Fruit fly (Drosophila melanogaster): ENCODE results near the gene Lgr4.

Gene Lgr4

dm6 chrX:13204718-13205117 lies 15.8 kb upstream of the Lgr4 start:
- TF ChIP-seq CG4820 (GFP tag; optimal IDR thresholded peaks at IDR 0.05): no peak
- no peak for TF ChIP-seq Bteb2 (GFP tag; optimal IDR thresholded peaks at IDR 0.05)
- no peak for TF ChIP-seq ttk (GFP tag; IDR thresholded peaks at IDR 0.05)
- no peak for TF ChIP-seq lab (GFP tag; optimal IDR thresholded peaks at IDR 0.05)
- TF ChIP-seq tio (GFP tag; optimal IDR thresholded peaks at IDR 0.05): no peak
- no peak for TF ChIP-seq Fer1 (GFP tag; optimal IDR thresholded peaks at IDR 0.05)
- no peak for TF ChIP-seq CG33557 (GFP tag; optimal IDR thresholded peaks at IDR 0.05)
- peak; percentile 80 for TF ChIP-seq CG10979 (tag; optimal IDR thresholded peaks at IDR 0.05)
- TF ChIP-seq HmgD (GFP tag; optimal IDR thresholded peaks at IDR 0.05): no peak
- TF ChIP-seq CTCF (GFP tag; optimal IDR thresholded peaks at IDR 0.05): peak; percentile 85
- no peak for TF ChIP-seq yki (optimal IDR thresholded peaks at IDR 0.05)
- TF ChIP-seq CG14050 (GFP tag; IDR thresholded peaks at IDR 0.05): no peak
- peak; percentile 91 for TF ChIP-seq CG14965 (GFP tag; optimal IDR thresholded peaks at IDR 0.05; ENCODE audit: borderline replicate concordance)
- TF ChIP-seq Med (GFP tag): peak; percentile 27

dm6 chrX:13202162-13202561 lies 13.2 kb upstream of the Lgr4 start, which contains the start of gene CG44437:
Gene CG44437, minus strand, starts transcription at chrX:13202262.
- TF ChIP-seq onecut (GFP tag; IDR thresholded peaks at IDR 0.05) (no peak), CG13287 (GFP tag; IDR thresholded peaks at IDR 0.05; ENCODE audit: partially characterized antibody) (no peak), CG18011 (GFP tag; optimal IDR thresholded peaks at IDR 0.05) (no peak), CG6272 (GFP tag; IDR thresholded peaks at IDR 0.05) (no peak), ap (GFP tag; IDR thresholded peaks at IDR 0.05) (no peak), dimm (GFP tag; IDR thresholded peaks at IDR 0.05) (no peak), CG1603 (tag; optimal IDR thresholded peaks at IDR 0.05) (no peak), HLH3B (GFP tag; IDR thresholded peaks at IDR 0.05) (no peak), CG9215 (GFP tag; IDR thresholded peaks at IDR 0.05) (no peak), esg (GFP tag; conservative IDR thresholded peaks at IDR 0.05) (no peak), CG14441 (GFP tag; IDR thresholded peaks at IDR 0.05) (no peak), Mad (GFP tag; optimal IDR thresholded peaks at IDR 0.05) (no peak), CG4854 (GFP tag; optimal IDR thresholded peaks at IDR 0.05) (no peak), eyg (GFP tag; optimal IDR thresholded peaks at IDR 0.05) (no peak), CG2116 (GFP tag; optimal IDR thresholded peaks at IDR 0.05) (no peak), CG31224 (GFP tag; IDR thresholded peaks at IDR 0.05) (no peak), CG3407 (GFP tag; optimal IDR thresholded peaks at IDR 0.05) (no peak), fd96Cb (tag; optimal IDR thresholded peaks at IDR 0.05) (no peak), CG7372 (GFP tag; IDR thresholded peaks at IDR 0.05) (no peak)

dm6 chrX:13194249-13194648 lies 5.3 kb upstream of the Lgr4 start, which contains the start of gene Coq5:
Gene Coq5, minus strand, starts transcription at chrX:13194551.
- TF ChIP-seq schlank (tag; optimal IDR thresholded peaks at IDR 0.05) (no peak), Scr (GFP tag; IDR thresholded peaks at IDR 0.05; ENCODE audit: partially characterized antibody) (peak; percentile 57), yki (optimal IDR thresholded peaks at IDR 0.05) (no peak), Mrtf (GFP tag; IDR thresholded peaks at IDR 0.05) (no peak), bcd (GFP tag; optimal IDR thresholded peaks at IDR 0.05) (no peak), Usf (GFP tag; optimal IDR thresholded peaks at IDR 0.05) (no peak), CG6175 (GFP tag; IDR thresholded peaks at IDR 0.05) (no peak), Dbx (GFP tag; IDR thresholded peaks at IDR 0.05) (no peak), pho (GFP tag; optimal IDR thresholded peaks at IDR 0.05) (no peak), row (GFP tag; IDR thresholded peaks at IDR 0.05) (no peak), zf30C (GFP tag; optimal IDR thresholded peaks at IDR 0.05) (no peak), disco-r (GFP tag; optimal IDR thresholded peaks at IDR 0.05) (no peak), Ada2b (GFP tag; IDR thresholded peaks at IDR 0.05) (no peak), pb (GFP tag; optimal IDR thresholded peaks at IDR 0.05) (no peak), Lhr (GFP tag; optimal IDR thresholded peaks at IDR 0.05) (no peak), insv (GFP tag; optimal IDR thresholded peaks at IDR 0.05) (no peak), Hr78 (GFP tag; optimal IDR thresholded peaks at IDR 0.05) (no peak), Med (GFP tag) (peak; percentile 43), tgo (GFP tag; IDR thresholded peaks at IDR 0.05) (no peak), MBD-R2 (GFP tag; IDR thresholded peaks at IDR 0.05) (peak; percentile 49; the same call in 1 of the 2 replicates), CG34422 (GFP tag; IDR thresholded peaks at IDR 0.05) (no peak), CG18599 (GFP tag; optimal IDR thresholded peaks at IDR 0.05) (no peak)

All from whole organism, embryonic.